Worm (Caenorhabditis elegans) whole organism, L1 larva: ENCODE results near the gene rig-6.
A peak's percentile ranks its signal among the peaks of the same experiment; 100 is the strongest.

Experiments used
- C16A3.4 ChIP-seq: fragments of 150-350 bp; optimal IDR thresholded peaks from 2 replicates; lab custom pipeline; 2014; ENCODE audit warnings: missing biosample characterization, missing genetic modification characterization
- C34B4.2 ChIP-seq: sonication (generic microtip); optimal IDR thresholded peaks from 2 replicates; lab custom pipeline; 2017; ENCODE audit warnings: mild to moderate bottlenecking, missing genetic modification characterization, missing compliant biosample characterization
- F16B12.6 ChIP-seq: fragments of 150-350 bp; optimal IDR thresholded peaks from 2 replicates; lab custom pipeline; 2014; ENCODE audit warnings: missing biosample characterization, missing genetic modification characterization
- Y116A8C.19 ChIP-seq: sonication (generic microtip); optimal IDR thresholded peaks from 2 replicates; lab custom pipeline; 2016; ENCODE audit warnings: missing compliant biosample characterization, missing genetic modification characterization, borderline replicate concordance
- aha-1 ChIP-seq: fragments of 150-350 bp; optimal IDR thresholded peaks from 2 replicates; lab custom pipeline; 2014; ENCODE audit warnings: missing biosample characterization, missing genetic modification characterization
- ama-1 ChIP-seq: fragments of 150-350 bp; optimal IDR thresholded peaks from 2 replicates; lab custom pipeline; 2014
- blmp-1 ChIP-seq: fragments of 150-350 bp; optimal IDR thresholded peaks from 2 replicates; lab custom pipeline; 2014; ENCODE audit warnings: missing biosample characterization, missing genetic modification characterization
- ceh-63 ChIP-seq: fragments of 200-800 bp; sonication (Bioruptor generic); optimal IDR thresholded peaks from 2 replicates; lab custom pipeline; 2018; ENCODE audit warnings: mild to moderate bottlenecking, missing genetic modification characterization, missing compliant biosample characterization
- ceh-8 ChIP-seq: fragments of 200-800 bp; sonication (Bioruptor generic); optimal IDR thresholded peaks from 2 replicates; lab custom pipeline; 2018; ENCODE audit warnings: mild to moderate bottlenecking, missing genetic modification characterization, moderate library complexity, missing compliant biosample characterization
- ceh-82 ChIP-seq, 3 experiments: fragments of 150-350 bp in 1 of 3; sonication (generic microtip) in 2 of 3; optimal IDR thresholded peaks; 2 replicates each; lab custom pipeline; 2014 to 2017; ENCODE audit warnings: missing biosample characterization in 3 of 3, missing genetic modification characterization in 3 of 3
- ceh-90 ChIP-seq: sonication (generic microtip); optimal IDR thresholded peaks from 2 replicates; lab custom pipeline; 2016; ENCODE audit warnings: missing genetic modification characterization, missing compliant biosample characterization
- ces-1 ChIP-seq: fragments of 150-350 bp; optimal IDR thresholded peaks from 2 replicates; lab custom pipeline; 2014; ENCODE audit warnings: missing biosample characterization, missing genetic modification reagents, missing genetic modification characterization
- dpl-1 ChIP-seq, 3 experiments: fragments of 150-350 bp in 2 of 3; sonication (generic microtip) in 1 of 3; optimal IDR thresholded peaks; 2 replicates each; lab custom pipeline; 2014 to 2017; ENCODE audit warnings: missing biosample characterization in 3 of 3, missing genetic modification characterization in 3 of 3, missing genetic modification reagents in 3 of 3
- efl-1 ChIP-seq, 4 experiments: fragments of 150-350 bp; optimal IDR thresholded peaks in 3 of 4; peaks in 1 of 4; 1 replicate in 1 of 4; 2 replicates in 3 of 4; lab custom pipeline; 2014; ENCODE audit warnings: missing biosample characterization in 2 of 4, missing genetic modification characterization in 2 of 4, missing genetic modification reagents in 2 of 4
- efl-3 ChIP-seq: fragments of 200-800 bp; sonication (Bioruptor generic); optimal IDR thresholded peaks from 2 replicates; lab custom pipeline; 2018; ENCODE audit warnings: mild to moderate bottlenecking, missing genetic modification characterization, missing compliant biosample characterization
- elt-2 ChIP-seq: sonication (generic microtip); optimal IDR thresholded peaks from 2 replicates; lab custom pipeline; 2016; ENCODE audit warnings: missing genetic modification characterization, mild to moderate bottlenecking, inconsistent platforms, missing compliant biosample characterization, missing genetic modification reagents
- fkh-4 ChIP-seq: sonication (generic microtip); optimal IDR thresholded peaks from 2 replicates; lab custom pipeline; 2016; ENCODE audit warnings: missing compliant biosample characterization, missing genetic modification characterization, borderline replicate concordance
- fos-1 ChIP-seq: fragments of 150-350 bp; optimal IDR thresholded peaks from 2 replicates; lab custom pipeline; 2014; ENCODE audit warnings: missing biosample characterization, missing genetic modification characterization
- hlh-17 ChIP-seq: fragments of 200-800 bp; sonication (Bioruptor generic); optimal IDR thresholded peaks from 2 replicates; lab custom pipeline; 2018; ENCODE audit warnings: missing genetic modification characterization, mild to moderate bottlenecking, missing compliant biosample characterization, moderate library complexity, borderline replicate concordance
- hlh-4 ChIP-seq: sonication (generic microtip); optimal IDR thresholded peaks from 2 replicates; lab custom pipeline; 2016; ENCODE audit warnings: mild to moderate bottlenecking, missing genetic modification characterization, missing compliant biosample characterization
- hpl-2 ChIP-seq: fragments of 150-350 bp; optimal IDR thresholded peaks from 2 replicates; lab custom pipeline; 2014; ENCODE audit warnings: missing biosample characterization, missing genetic modification reagents, missing genetic modification characterization
- isw-1 ChIP-seq: fragments of 200-800 bp; sonication (Bioruptor generic); IDR thresholded peaks from 2 replicates; pipeline ENCODE4 v1.3.6; 2022; ENCODE audit warnings: missing genetic modification characterization, missing compliant biosample characterization
- lin-35 ChIP-seq, 2 experiments: fragments of 150-350 bp; optimal IDR thresholded peaks; 2 replicates each; lab custom pipeline; 2014; ENCODE audit warnings: missing biosample characterization in 2 of 2, missing genetic modification characterization in 2 of 2, missing genetic modification reagents in 2 of 2
- lin-39 ChIP-seq: fragments of 150-350 bp; optimal IDR thresholded peaks from 2 replicates; lab custom pipeline; 2014; ENCODE audit warnings: missing biosample characterization, missing genetic modification reagents, missing genetic modification characterization
- lsy-2 ChIP-seq, 2 experiments: fragments of 150-350 bp; optimal IDR thresholded peaks; 2 replicates each; lab custom pipeline; 2014; ENCODE audit warnings: missing biosample characterization in 2 of 2, missing genetic modification characterization in 2 of 2
- mef-2 ChIP-seq: fragments of 150-350 bp; optimal IDR thresholded peaks from 2 replicates; lab custom pipeline; 2014; ENCODE audit warnings: missing biosample characterization, missing genetic modification characterization
- mep-1 ChIP-seq: fragments of 150-350 bp; optimal IDR thresholded peaks from 2 replicates; lab custom pipeline; 2014; ENCODE audit warnings: missing biosample characterization, missing genetic modification characterization
- nhr-11 ChIP-seq: fragments of 150-350 bp; optimal IDR thresholded peaks from 2 replicates; lab custom pipeline; 2014; ENCODE audit warnings: missing biosample characterization, missing genetic modification characterization
- nhr-12 ChIP-seq: sonication (generic microtip); optimal IDR thresholded peaks from 2 replicates; lab custom pipeline; 2017; ENCODE audit warnings: missing biosample characterization, missing genetic modification characterization
- nhr-19 ChIP-seq: fragments of 200-800 bp; sonication (Bioruptor generic); conservative IDR thresholded peaks from 2 replicates; pipeline ENCODE4 v1.3.6; 2022; ENCODE audit warnings: missing genetic modification characterization, missing compliant biosample characterization
- nhr-237 ChIP-seq: fragments of 150-350 bp; optimal IDR thresholded peaks from 2 replicates; lab custom pipeline; 2014; ENCODE audit warnings: missing biosample characterization, missing genetic modification characterization
- nhr-71 ChIP-seq: sonication (generic microtip); optimal IDR thresholded peaks from 2 replicates; lab custom pipeline; 2016; ENCODE audit warnings: mild to moderate bottlenecking, missing genetic modification characterization, moderate library complexity, missing compliant biosample characterization
- nhr-76 ChIP-seq: sonication (generic microtip); optimal IDR thresholded peaks from 2 replicates; lab custom pipeline; 2017; ENCODE audit warnings: missing biosample characterization, missing genetic modification characterization
- nhr-84 ChIP-seq: sonication (generic microtip); optimal IDR thresholded peaks from 2 replicates; lab custom pipeline; 2017; ENCODE audit warnings: missing biosample characterization, missing genetic modification characterization
- nhr-85 ChIP-seq: sonication (generic microtip); peaks from one replicate; lab custom pipeline; 2016; ENCODE audit warnings: missing genetic modification characterization, inconsistent platforms, missing compliant biosample characterization
- nhr-90 ChIP-seq: sonication (generic microtip); optimal IDR thresholded peaks from 2 replicates; lab custom pipeline; 2016; ENCODE audit warnings: mild to moderate bottlenecking, missing genetic modification characterization, missing compliant biosample characterization; ENCODE audit not compliant: poor library complexity
- pqm-1 ChIP-seq: sonication (generic microtip); optimal IDR thresholded peaks from 3 replicates; lab custom pipeline; 2017; ENCODE audit warnings: missing biosample characterization, missing genetic modification characterization
- skn-1 ChIP-seq: fragments of 150-350 bp; optimal IDR thresholded peaks from 2 replicates; lab custom pipeline; 2014; ENCODE audit warnings: missing biosample characterization, missing genetic modification characterization
- sox-4 ChIP-seq: sonication (generic microtip); optimal IDR thresholded peaks from 2 replicates; lab custom pipeline; 2016; ENCODE audit warnings: missing genetic modification characterization, missing compliant biosample characterization
- sup-37 ChIP-seq: fragments of 200-800 bp; sonication (Bioruptor generic); optimal IDR thresholded peaks from 2 replicates; lab custom pipeline; 2018; ENCODE audit warnings: mild to moderate bottlenecking, missing genetic modification characterization, missing compliant biosample characterization
- swsn-7 ChIP-seq: sonication (generic microtip); optimal IDR thresholded peaks from 2 replicates; lab custom pipeline; 2016; ENCODE audit warnings: missing genetic modification characterization, missing compliant biosample characterization
- unc-30 ChIP-seq: sonication (generic microtip); optimal IDR thresholded peaks from 2 replicates; lab custom pipeline; 2017; ENCODE audit warnings: missing biosample characterization, missing genetic modification characterization
- unc-86 ChIP-seq: sonication (generic microtip); optimal IDR thresholded peaks from 2 replicates; lab custom pipeline; 2016; ENCODE audit warnings: missing genetic modification characterization, missing compliant biosample characterization
- unc-98 ChIP-seq: fragments of 200-800 bp; sonication (Bioruptor generic); IDR thresholded peaks from 2 replicates; pipeline ENCODE4 v1.3.6; 2022; ENCODE audit warnings: missing genetic modification characterization, missing compliant biosample characterization
- zip-4 ChIP-seq: fragments of 200-800 bp; sonication (Bioruptor generic); optimal IDR thresholded peaks from 2 replicates; lab custom pipeline; 2018; ENCODE audit warnings: mild to moderate bottlenecking, missing genetic modification characterization, moderate library complexity, missing compliant biosample characterization
- ztf-11 ChIP-seq, 2 experiments: sonication (generic microtip); optimal IDR thresholded peaks; 2 replicates each; lab custom pipeline; 2016 to 2017; ENCODE audit warnings: missing genetic modification characterization in 2 of 2, missing biosample characterization in 1 of 2, missing compliant biosample characterization in 1 of 2

rig-6 gene

ce11 chrII:4797071-4797470 is 14.8 kb downstream of the rig-6 start, which contains the start of gene C33F10.14:
C33F10.14 (plus strand) TSS chrII:4797371.
- TF ChIP-seq F16B12.6, result no peak
- TF ChIP-seq nhr-76 (tag; lab: Kevin White, UChicago), result no peak
- no peak for TF ChIP-seq ceh-82 (tag; optimal IDR thresholded peaks at IDR 0.05; lab: Kevin White, UChicago)
- no peak for TF ChIP-seq ces-1 (GFP tag; lab: Kevin White, UChicago)
- TF ChIP-seq ztf-11 (tag; optimal IDR thresholded peaks at IDR 0.05; lab: Kevin White, UChicago), result no peak
- TF ChIP-seq ama-1 (lab: Kevin White, UChicago), result no peak
- no peak for TF ChIP-seq nhr-19 (GFP tag; lab: Robert Waterston, UW)
- no peak for TF ChIP-seq nhr-12 (tag; lab: Kevin White, UChicago)
- no peak for TF ChIP-seq pqm-1 (tag; lab: Kevin White, UChicago)
- TF ChIP-seq C16A3.4 (tag; lab: Kevin White, UChicago), result no peak
- no peak for TF ChIP-seq dpl-1 (GFP tag; optimal IDR thresholded peaks at IDR 0.05; lab: Kevin White, UChicago)
- no peak for TF ChIP-seq aha-1 (tag; lab: Kevin White, UChicago)

ce11 chrII:4795461-4795860 is 16.4 kb downstream of the rig-6 start, which contains the start of gene C33F10.4:
C33F10.4 (plus strand) TSS chrII:4795761.
- TF ChIP-seq mep-1, result no peak
- TF ChIP-seq efl-3 (GFP tag; lab: Kevin White, UChicago), result no peak
- TF ChIP-seq ama-1 (lab: Kevin White, UChicago), result no peak

DNA sequence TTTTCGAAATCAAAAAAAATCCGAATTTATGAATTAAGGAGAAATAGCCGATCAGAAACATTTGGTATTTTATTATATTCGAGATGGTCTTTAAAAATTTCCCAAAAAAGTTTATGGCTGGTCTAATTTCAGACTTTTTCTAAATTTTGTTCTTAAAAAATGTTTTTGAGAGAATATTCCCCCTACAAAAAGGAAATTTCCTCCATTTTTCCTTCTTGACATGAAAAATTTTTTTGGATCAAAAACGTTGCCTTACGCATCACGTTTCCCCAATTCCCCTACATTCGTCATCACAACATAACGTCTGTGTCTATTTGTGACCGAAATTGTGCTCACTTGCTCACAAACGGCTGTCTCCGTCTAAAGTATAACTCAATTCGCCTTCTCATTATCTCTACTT is 18.6 kb downstream of the rig-6 start:
- TF ChIP-seq ceh-63 (GFP tag; lab: Kevin White, UChicago) (no peak), nhr-237 (tag; lab: Kevin White, UChicago) (no peak), ceh-90 (tag; lab: Kevin White, UChicago) (no peak), F16B12.6 (no peak), fkh-4 (tag; lab: Kevin White, UChicago) (no peak), pqm-1 (tag; lab: Kevin White, UChicago) (no peak), mef-2 (tag; lab: Kevin White, UChicago) (no peak), nhr-11 (tag; lab: Kevin White, UChicago) (no peak), nhr-84 (tag; lab: Kevin White, UChicago) (no peak), Y116A8C.19 (tag; lab: Kevin White, UChicago) (no peak), mep-1 (no peak), nhr-90 (tag; lab: Kevin White, UChicago) (no peak), C16A3.4 (tag; lab: Kevin White, UChicago) (no peak), nhr-71 (tag; lab: Kevin White, UChicago) (no peak), unc-98 (GFP tag; lab: Robert Waterston, UW) (no peak)

DNA sequence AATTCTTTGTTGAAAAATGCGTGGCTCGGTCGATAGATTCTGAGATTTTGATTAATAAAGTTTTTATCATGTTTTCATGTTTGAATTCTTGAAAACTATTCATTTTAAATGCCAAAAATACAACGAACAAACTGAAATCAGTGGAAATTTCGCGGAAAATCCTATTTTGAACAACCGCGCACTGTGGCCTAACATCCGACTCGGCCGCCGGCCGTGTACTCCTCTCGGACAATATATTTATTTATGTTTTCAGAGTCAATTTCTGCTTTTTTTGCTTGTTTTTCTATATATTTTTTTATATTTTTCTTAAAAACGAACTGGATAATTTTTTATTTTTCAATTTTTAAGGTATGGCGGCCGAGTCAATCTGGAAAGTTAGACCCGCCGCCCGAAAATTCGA is 20.6 kb downstream of the rig-6 start, which contains the start of gene F26G1.1:
TSS of gene F26G1.1 (plus strand) at position 347 of the 400 bp plus-strand sequence.
- peak; percentile 94 for TF ChIP-seq fkh-4 (tag; lab: Kevin White, UChicago)
- TF ChIP-seq swsn-7 (tag; lab: Kevin White, UChicago), result peak; percentile 78
- peak; percentile 72 for TF ChIP-seq isw-1 (GFP tag; lab: Robert Waterston, UW)
- peak; percentile 56 for TF ChIP-seq zip-4 (GFP tag; lab: Kevin White, UChicago)
- TF ChIP-seq C34B4.2, result peak; percentile 37
- peak; percentile 90 to 95 for TF ChIP-seq lin-35 (GFP tag; optimal IDR thresholded peaks at IDR 0.05; lab: Kevin White, UChicago)
- peak; percentile 92 for TF ChIP-seq elt-2 (tag; lab: Kevin White, UChicago)
- TF ChIP-seq skn-1, result peak; percentile 71
- TF ChIP-seq pqm-1 (tag; lab: Kevin White, UChicago), result no peak
- peak; percentile 85 for TF ChIP-seq nhr-71 (tag; lab: Kevin White, UChicago)
- TF ChIP-seq blmp-1, result peak; percentile 46
- TF ChIP-seq sup-37 (GFP tag; lab: Kevin White, UChicago), result peak; percentile 61
- no peak for TF ChIP-seq hpl-2 (GFP tag; lab: Kevin White, UChicago)
- peak; percentile 79 for TF ChIP-seq hlh-4 (tag; lab: Kevin White, UChicago)
- peak in 1 of 2 experiments; percentile 94 for TF ChIP-seq ztf-11 (tag; optimal IDR thresholded peaks at IDR 0.05; lab: Kevin White, UChicago)
- peak; percentile 67 to 74 for TF ChIP-seq lsy-2 (tag; optimal IDR thresholded peaks at IDR 0.05; lab: Kevin White, UChicago)
- TF ChIP-seq mef-2 (tag; lab: Kevin White, UChicago), result no peak
- TF ChIP-seq nhr-85 (tag; lab: Kevin White, UChicago), result peak; percentile 90
- peak; percentile 47 for TF ChIP-seq lin-39 (tag; lab: Kevin White, UChicago)
- no peak for TF ChIP-seq hlh-17
- TF ChIP-seq efl-1 (optimal IDR thresholded peaks at IDR 0.05; lab: Kevin White, UChicago), result peak; percentile 59 to 92
- peak; percentile 93 to 99 for TF ChIP-seq efl-1 (GFP tag; optimal IDR thresholded peaks at IDR 0.05 in 1 of 2; lab: Kevin White, UChicago)
- TF ChIP-seq nhr-90 (tag; lab: Kevin White, UChicago), result peak; percentile 93
- peak; percentile 69 for TF ChIP-seq unc-86 (tag; lab: Kevin White, UChicago)
- no peak for TF ChIP-seq unc-30 (tag; lab: Kevin White, UChicago)
- TF ChIP-seq fos-1 (tag; lab: Kevin White, UChicago), result peak; percentile 18
- peak; percentile 84 for TF ChIP-seq sox-4
- TF ChIP-seq ceh-8 (GFP tag; lab: Kevin White, UChicago), result peak; percentile 42
